Fruit fly (Drosophila melanogaster): ENCODE results near the gene Wdr81.

Wdr81 gene

DNA sequence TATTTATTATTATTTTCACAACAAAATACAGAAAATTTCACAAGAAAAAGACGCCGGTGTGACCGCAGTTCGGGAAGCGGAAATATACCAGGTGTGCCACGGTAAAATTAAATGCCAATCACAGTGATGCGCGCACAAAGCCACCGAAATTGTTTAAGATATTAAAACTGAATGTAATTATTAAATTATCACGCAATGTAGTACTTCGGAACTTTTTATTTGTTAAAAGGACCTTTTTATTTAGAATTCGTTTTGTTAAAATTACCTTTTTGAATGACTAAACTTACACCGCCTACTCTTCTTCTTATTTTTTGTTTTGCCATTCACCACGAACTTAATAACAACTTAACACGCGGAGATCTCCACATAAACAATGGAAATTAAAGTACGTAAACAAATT, 32.8 kb downstream of the Wdr81 start, which contains the start of the genes CG6686 and CG34163 (continued):
- TF ChIP-seq tx (GFP tag; optimal IDR thresholded peaks at IDR 0.05) (peak; percentile 31), CG7839 (tag; optimal IDR thresholded peaks at IDR 0.05) (peak; percentile 45), CG17385 (GFP tag; optimal IDR thresholded peaks at IDR 0.05) (peak; percentile 99), br (optimal IDR thresholded peaks at IDR 0.05) (no peak), CG9932 (GFP tag; IDR thresholded peaks at IDR 0.05) (peak; percentile 56), CG8359 (GFP tag; optimal IDR thresholded peaks at IDR 0.05; ENCODE audit: borderline replicate concordance) (no peak), CG1792 (GFP tag; optimal IDR thresholded peaks at IDR 0.05) (peak; percentile 8), CG9609 (GFP tag; optimal IDR thresholded peaks at IDR 0.05) (peak; percentile 50), sob (GFP tag; IDR thresholded peaks at IDR 0.05) (peak; percentile 42; the same call in 1 of the 2 replicates), Hmx (GFP tag; optimal IDR thresholded peaks at IDR 0.05) (peak; percentile 29), Sry-β (GFP tag; optimal IDR thresholded peaks at IDR 0.05) (peak; percentile 77), al (GFP tag; IDR thresholded peaks at IDR 0.05) (peak; percentile 37; the same call in 1 of the 2 replicates), Ets97D (GFP tag; optimal IDR thresholded peaks at IDR 0.05) (peak; percentile 71), CG14965 (GFP tag; optimal IDR thresholded peaks at IDR 0.05; ENCODE audit: borderline replicate concordance) (no peak), CG1024 (GFP tag; IDR thresholded peaks at IDR 0.05) (no peak), rib (GFP tag; IDR thresholded peaks at IDR 0.05) (no peak), CG3847 (GFP tag; IDR thresholded peaks at IDR 0.05) (0 out of 2 replicates have a peak, but pooled peaks have one; percentile 24), jigr1 (GFP tag; IDR thresholded peaks at IDR 0.05) (no peak), Lhr (GFP tag; optimal IDR thresholded peaks at IDR 0.05) (peak; percentile 64), ara (GFP tag; IDR thresholded peaks at IDR 0.05) (peak; percentile 34; the same call in 1 of the 2 replicates), aop (GFP tag; IDR thresholded peaks at IDR 0.05) (no peak), jumu (GFP tag; optimal IDR thresholded peaks at IDR 0.05) (peak; percentile 53), Nf-YB (GFP tag; optimal IDR thresholded peaks at IDR 0.05) (peak; percentile 15), CG13624 (GFP tag; optimal IDR thresholded peaks at IDR 0.05) (peak; percentile 65), inv (GFP tag; IDR thresholded peaks at IDR 0.05; ENCODE audit: partially characterized antibody) (no peak), Abd-B (GFP tag; optimal IDR thresholded peaks at IDR 0.05) (peak; percentile 46), CG16813 (GFP tag; IDR thresholded peaks at IDR 0.05; ENCODE audit: partially characterized antibody) (no peak), slbo (GFP tag; IDR thresholded peaks at IDR 0.05) (peak; percentile 66; the same call in 1 of the 2 replicates), CG6683 (GFP tag; optimal IDR thresholded peaks at IDR 0.05) (no peak), Dp (GFP tag; optimal IDR thresholded peaks at IDR 0.05) (peak; percentile 43), CG10654 (GFP tag; optimal IDR thresholded peaks at IDR 0.05) (no peak), nerfin-1 (tag; optimal IDR thresholded peaks at IDR 0.05) (peak; percentile 27), Stat92E (GFP tag; optimal IDR thresholded peaks at IDR 0.05) (peak in 1 of 3 experiments; percentile 38), CG9437 (GFP tag; optimal IDR thresholded peaks at IDR 0.05) (peak; percentile 61), CG12391 (tag; optimal IDR thresholded peaks at IDR 0.05) (peak; percentile 59), HmgZ (tag; optimal IDR thresholded peaks at IDR 0.05) (peak; percentile 38), pnt (GFP tag; optimal IDR thresholded peaks at IDR 0.05) (peak; percentile 11), dm (GFP tag; optimal IDR thresholded peaks at IDR 0.05) (peak; percentile 92), shn (GFP tag; optimal IDR thresholded peaks at IDR 0.05) (no peak), CG18262 (tag; optimal IDR thresholded peaks at IDR 0.05) (peak; percentile 24), CG34422 (GFP tag; IDR thresholded peaks at IDR 0.05) (peak; percentile 62; the same call in 2 of the 3 replicates), corto (GFP tag; optimal IDR thresholded peaks at IDR 0.05) (no peak), bsh (GFP tag; optimal IDR thresholded peaks at IDR 0.05) (peak in 1 of 2 experiments; percentile 14), CG10462 (GFP tag; optimal IDR thresholded peaks at IDR 0.05) (peak; percentile 37), CG10267 (tag; optimal IDR thresholded peaks at IDR 0.05) (peak; percentile 49), CG33213 (GFP tag; optimal IDR thresholded peaks at IDR 0.05) (peak; percentile 32), Bgb (GFP tag; IDR thresholded peaks at IDR 0.05; ENCODE audit: partially characterized antibody) (no peak; the same call in 1 of the 2 replicates), CG9817 (tag; optimal IDR thresholded peaks at IDR 0.05) (peak; percentile 13), CG17612 (GFP tag; IDR thresholded peaks at IDR 0.05) (no peak), Dad (GFP tag; optimal IDR thresholded peaks at IDR 0.05) (peak; percentile 48)
